Worm (Caenorhabditis elegans) whole organism, L2 larva: ENCODE results near the gene F54E2.2.

Source experiments
- ZK546.5 ChIP-seq: sonication (generic microtip); optimal IDR thresholded peaks from 2 replicates; lab custom pipeline; 2017; ENCODE audit warnings: missing biosample characterization, missing genetic modification characterization
- aly-2 ChIP-seq: fragments of 150-350 bp; optimal IDR thresholded peaks from 2 replicates; lab custom pipeline; 2014; ENCODE audit warnings: missing biosample characterization, missing genetic modification characterization
- ama-1 ChIP-seq: fragments of 150-350 bp; optimal IDR thresholded peaks from 2 replicates; lab custom pipeline; 2018; ENCODE audit warnings: inconsistent platforms
- mdl-1 ChIP-seq, 2 experiments: fragments of 150-350 bp in 1 of 2; sonication (generic microtip) in 1 of 2; optimal IDR thresholded peaks; 2 replicates each; lab custom pipeline; 2017; ENCODE audit warnings: missing biosample characterization in 2 of 2, missing genetic modification characterization in 2 of 2
- nhr-10 ChIP-seq: sonication (generic microtip); optimal IDR thresholded peaks from 2 replicates; lab custom pipeline; 2017; ENCODE audit warnings: missing biosample characterization, missing genetic modification characterization
- nhr-237 ChIP-seq: fragments of 150-350 bp; optimal IDR thresholded peaks from 2 replicates; lab custom pipeline; 2014; ENCODE audit warnings: missing biosample characterization, missing genetic modification characterization
- unc-62 ChIP-seq: fragments of 150-350 bp; optimal IDR thresholded peaks from 2 replicates; lab custom pipeline; 2014; ENCODE audit warnings: missing biosample characterization, missing genetic modification reagents, missing genetic modification characterization
- zag-1 ChIP-seq: fragments of 150-350 bp; optimal IDR thresholded peaks from 2 replicates; lab custom pipeline; 2014; ENCODE audit warnings: missing biosample characterization, missing genetic modification characterization

DNA sequence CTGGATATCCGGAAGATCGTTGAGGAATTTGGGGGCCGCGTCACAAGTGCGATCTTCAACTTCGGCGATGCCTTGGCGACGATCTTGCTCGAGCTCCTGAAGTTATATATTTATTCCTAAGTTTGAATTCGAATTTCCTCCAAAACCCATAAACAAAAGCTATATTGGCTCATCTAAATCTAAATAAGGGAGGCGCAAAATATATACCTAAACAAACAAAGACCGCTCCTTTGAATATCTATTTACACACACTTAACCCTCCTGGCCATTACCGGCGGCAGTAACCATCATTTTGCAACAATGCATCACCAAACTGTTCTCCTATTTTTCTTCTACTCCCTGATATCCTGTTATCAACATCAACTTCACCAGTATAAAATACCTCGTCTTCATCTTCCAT, at the start of gene F54E2.2:
- TF ChIP-seq unc-62 (GFP tag; lab: Kevin White, UChicago) (no peak), aly-2 (no peak), ama-1 (lab: Kevin White, UChicago) (no peak), mdl-1 (tag; optimal IDR thresholded peaks at IDR 0.05; lab: Kevin White, UChicago) (no peak), nhr-10 (no peak), zag-1 (tag; lab: Kevin White, UChicago) (no peak), nhr-237 (tag; lab: Kevin White, UChicago) (no peak), ZK546.5 (tag; lab: Kevin White, UChicago) (no peak)
